Worm (Caenorhabditis elegans) whole organism, L3 larva: ENCODE data around the gene C27D8.4.

Experiments
- R02D3.7 ChIP-seq: fragments of 150-350 bp; optimal IDR thresholded peaks from 2 replicates; lab custom pipeline; 2014; ENCODE audit warnings: missing biosample characterization, missing genetic modification characterization
- ZK546.5 ChIP-seq: sonication (generic microtip); optimal IDR thresholded peaks from 2 replicates; lab custom pipeline; 2017; ENCODE audit warnings: missing biosample characterization, missing genetic modification characterization
- aly-2 ChIP-seq: fragments of 150-350 bp; optimal IDR thresholded peaks from 2 replicates; lab custom pipeline; 2014; ENCODE audit warnings: missing biosample characterization, missing genetic modification characterization
- ama-1 ChIP-seq: fragments of 150-350 bp; optimal IDR thresholded peaks from 2 replicates; lab custom pipeline; 2018
- ceh-16 ChIP-seq: sonication (generic microtip); optimal IDR thresholded peaks from 2 replicates; lab custom pipeline; 2017; ENCODE audit warnings: missing biosample characterization, missing genetic modification characterization
- ceh-82 ChIP-seq: fragments of 150-350 bp; optimal IDR thresholded peaks from 2 replicates; lab custom pipeline; 2014; ENCODE audit warnings: missing biosample characterization, missing genetic modification characterization
- ceh-9 ChIP-seq: sonication (generic microtip); optimal IDR thresholded peaks from 2 replicates; lab custom pipeline; 2018; ENCODE audit warnings: missing biosample characterization, missing genetic modification characterization
- egl-27 ChIP-seq: sonication (generic microtip); optimal IDR thresholded peaks from 4 replicates; lab custom pipeline; 2017; ENCODE audit warnings: missing biosample characterization, missing genetic modification reagents, missing genetic modification characterization
- egl-5 ChIP-seq: fragments of 150-350 bp; optimal IDR thresholded peaks from 2 replicates; lab custom pipeline; 2017; ENCODE audit warnings: missing biosample characterization, missing genetic modification reagents, missing genetic modification characterization, inconsistent platforms
- elt-1 ChIP-seq: fragments of 150-350 bp; optimal IDR thresholded peaks from 2 replicates; lab custom pipeline; 2014; ENCODE audit warnings: missing biosample characterization, missing genetic modification characterization
- elt-2 ChIP-seq: sonication (generic microtip); optimal IDR thresholded peaks from 2 replicates; lab custom pipeline; 2016; ENCODE audit warnings: missing genetic modification reagents, mild to moderate bottlenecking, missing genetic modification characterization, missing compliant biosample characterization
- elt-3 ChIP-seq, 3 experiments: fragments of 150-350 bp in 1 of 3; sonication (generic microtip) in 2 of 3; optimal IDR thresholded peaks; 2 replicates in 2 of 3; 4 replicates in 1 of 3; lab custom pipeline; 2014 to 2017; ENCODE audit warnings: missing biosample characterization in 3 of 3, missing genetic modification characterization in 3 of 3
- fkh-10 ChIP-seq: sonication (generic microtip); optimal IDR thresholded peaks from 2 replicates; lab custom pipeline; 2017; ENCODE audit warnings: missing biosample characterization, missing genetic modification reagents, missing genetic modification characterization
- jun-1 ChIP-seq: fragments of 150-350 bp; optimal IDR thresholded peaks from 2 replicates; lab custom pipeline; 2014; ENCODE audit warnings: missing biosample characterization, missing genetic modification reagents, missing genetic modification characterization
- lin-39 ChIP-seq: fragments of 150-350 bp; optimal IDR thresholded peaks from 2 replicates; lab custom pipeline; 2018; ENCODE audit warnings: missing biosample characterization, missing genetic modification reagents, missing genetic modification characterization
- mdl-1 ChIP-seq: fragments of 150-350 bp; optimal IDR thresholded peaks from 2 replicates; lab custom pipeline; 2014; ENCODE audit warnings: missing biosample characterization, missing genetic modification characterization
- nfya-1 ChIP-seq: sonication (generic microtip); optimal IDR thresholded peaks from 2 replicates; lab custom pipeline; 2017; ENCODE audit warnings: missing genetic modification characterization, mild to moderate bottlenecking, missing compliant biosample characterization, antibody characterized with exemption, moderate library complexity; ENCODE audit not compliant: insufficient read depth
- nhr-11 ChIP-seq: fragments of 150-350 bp; optimal IDR thresholded peaks from 2 replicates; lab custom pipeline; 2014; ENCODE audit warnings: missing biosample characterization, missing genetic modification characterization
- nhr-237 ChIP-seq: fragments of 150-350 bp; optimal IDR thresholded peaks from 2 replicates; lab custom pipeline; 2014; ENCODE audit warnings: missing biosample characterization, missing genetic modification characterization
- nhr-25 ChIP-seq: sonication (generic microtip); optimal IDR thresholded peaks from 2 replicates; lab custom pipeline; 2017; ENCODE audit warnings: missing biosample characterization, missing genetic modification characterization
- nhr-43 ChIP-seq: sonication (generic microtip); optimal IDR thresholded peaks from 2 replicates; lab custom pipeline; 2016; ENCODE audit warnings: mild to moderate bottlenecking, missing genetic modification characterization, missing compliant biosample characterization; ENCODE audit not compliant: poor library complexity, severe bottlenecking
- nhr-76 ChIP-seq: fragments of 150-350 bp; sonication (generic microtip); optimal IDR thresholded peaks from 5 replicates; lab custom pipeline; 2014; ENCODE audit warnings: missing biosample characterization, missing genetic modification characterization
- pha-4 ChIP-seq: fragments of 150-350 bp; optimal IDR thresholded peaks from 2 replicates; lab custom pipeline; 2014; ENCODE audit warnings: missing biosample characterization, missing genetic modification reagents, missing genetic modification characterization
- pqm-1 ChIP-seq: fragments of 150-350 bp; optimal IDR thresholded peaks from 2 replicates; lab custom pipeline; 2017; ENCODE audit warnings: missing biosample characterization, missing genetic modification characterization, inconsistent platforms
- sea-2 ChIP-seq: fragments of 150-350 bp; sonication (generic microtip); optimal IDR thresholded peaks from 4 replicates; lab custom pipeline; 2014; ENCODE audit warnings: missing biosample characterization, missing genetic modification reagents, missing genetic modification characterization
- skn-1 ChIP-seq: fragments of 150-350 bp; optimal IDR thresholded peaks from 2 replicates; lab custom pipeline; 2014; ENCODE audit warnings: missing biosample characterization, missing genetic modification characterization
- snpc-4 ChIP-seq: fragments of 150-350 bp; optimal IDR thresholded peaks from 2 replicates; lab custom pipeline; 2014; ENCODE audit warnings: missing biosample characterization, missing genetic modification characterization
- tbx-2 ChIP-seq: sonication (generic microtip); optimal IDR thresholded peaks from 2 replicates; lab custom pipeline; 2016; ENCODE audit warnings: mild to moderate bottlenecking, missing genetic modification characterization, missing compliant biosample characterization
- zag-1 ChIP-seq: fragments of 150-350 bp; optimal IDR thresholded peaks from 2 replicates; lab custom pipeline; 2014; ENCODE audit warnings: missing biosample characterization, missing genetic modification characterization
- ztf-4 ChIP-seq: fragments of 150-350 bp; optimal IDR thresholded peaks from 2 replicates; lab custom pipeline; 2014; ENCODE audit warnings: missing biosample characterization, missing genetic modification characterization

Gene C27D8.4

DNA sequence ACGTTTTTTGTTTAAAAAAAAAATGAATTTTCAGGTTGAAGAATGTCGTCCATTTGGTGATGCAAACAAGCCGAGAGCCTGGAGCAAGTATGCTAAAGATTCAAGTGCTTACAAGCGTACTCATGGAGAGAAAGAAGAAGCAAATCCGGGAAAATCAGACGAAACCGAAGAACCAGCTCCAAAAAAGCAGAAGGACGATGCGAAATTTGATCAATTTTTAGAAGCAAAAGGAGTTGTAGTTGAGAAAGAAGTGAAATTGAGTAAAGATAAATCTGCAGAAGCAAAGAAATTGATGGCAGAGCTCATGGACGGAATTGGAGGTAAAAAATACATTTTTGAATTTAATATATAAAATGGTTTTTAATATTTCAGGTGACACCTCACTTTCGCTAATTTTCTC is 21.3 kb downstream of the C27D8.4 start:
- TF ChIP-seq sea-2 (GFP tag; lab: Kevin White, UChicago) (no peak), nhr-25 (tag; lab: Kevin White, UChicago) (no peak), nhr-237 (no peak), egl-5 (tag; lab: Kevin White, UChicago) (no peak), R02D3.7 (no peak), tbx-2 (no peak), ama-1 (no peak), egl-27 (tag; lab: Kevin White, UChicago) (no peak)

DNA sequence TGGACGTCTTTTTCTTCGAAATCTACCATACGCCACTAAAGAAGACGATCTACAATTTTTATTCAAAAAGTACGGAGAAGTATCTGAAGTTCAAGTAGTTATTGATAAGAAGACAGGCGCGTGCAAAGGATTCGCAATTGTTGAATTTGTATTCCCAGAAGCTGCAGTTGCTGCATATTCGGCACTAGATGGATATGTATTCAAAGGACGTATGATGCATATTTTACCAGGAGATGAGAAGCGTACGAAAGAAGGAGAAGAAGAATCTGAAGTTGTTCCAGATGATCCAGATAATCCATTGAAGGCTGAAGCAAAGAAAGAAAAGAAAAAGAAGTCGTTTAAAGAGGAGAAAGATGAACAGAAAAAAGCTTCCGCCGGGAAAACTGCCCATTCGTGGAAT is 22.0 kb downstream of the C27D8.4 start:
- no peak for TF ChIP-seq jun-1 (tag; lab: Kevin White, UChicago)
- TF ChIP-seq egl-27 (tag; lab: Kevin White, UChicago): no peak
- no peak for TF ChIP-seq elt-1 (tag; lab: Kevin White, UChicago)
- no peak for TF ChIP-seq fkh-10 (GFP tag; lab: Kevin White, UChicago)
- no peak for TF ChIP-seq zag-1 (tag; lab: Kevin White, UChicago)
- TF ChIP-seq, all 47 proteins: peak for 0

DNA sequence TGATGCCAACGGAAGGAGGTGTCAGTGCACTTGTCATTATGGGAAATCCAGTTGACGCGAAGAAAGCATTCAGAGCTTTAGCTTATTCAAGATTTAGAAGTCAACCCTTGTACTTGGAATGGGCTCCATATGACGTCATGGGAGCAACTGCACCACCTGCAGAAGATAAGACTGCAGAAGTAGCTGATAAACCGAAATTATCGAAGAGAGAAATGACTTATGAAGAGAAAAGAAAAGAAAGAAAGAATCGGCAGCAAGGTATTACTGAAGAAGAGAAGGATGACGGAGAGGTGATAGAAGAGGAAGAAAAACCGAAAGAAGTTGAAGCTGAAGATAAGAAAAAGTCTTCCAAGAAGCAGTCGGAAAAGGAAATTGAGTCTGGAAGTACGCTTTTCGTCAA is 24.3 kb downstream of the C27D8.4 start:
- TF ChIP-seq pqm-1 (tag; lab: Kevin White, UChicago): peak; percentile 13
- TF ChIP-seq nhr-76 (tag; lab: Kevin White, UChicago): no peak
- peak; percentile 70 for TF ChIP-seq elt-2 (tag; lab: Kevin White, UChicago)

DNA sequence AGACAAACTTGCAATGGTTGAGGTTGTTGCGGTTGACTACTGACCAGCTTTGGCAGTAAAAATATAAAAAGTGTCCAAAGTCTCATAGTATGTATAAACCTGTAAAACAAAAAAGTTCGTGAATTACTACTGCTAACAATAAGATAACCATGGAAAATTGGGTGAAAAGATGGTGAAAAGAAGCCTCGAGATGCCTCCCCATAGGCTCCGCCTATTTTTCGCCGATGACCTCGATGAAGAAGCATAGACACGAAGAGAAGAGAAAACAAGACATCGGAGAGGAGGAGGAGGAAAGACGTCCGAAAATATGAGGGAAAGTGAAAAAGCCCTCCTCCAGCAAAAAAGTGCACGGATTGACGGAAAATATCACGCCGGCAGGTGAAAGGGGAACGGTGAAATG is 37.5 kb downstream of the C27D8.4 start, which contains the start of gene T23F6.5:
Gene T23F6.5 (minus strand): TSS at position 101 of the 400 bp plus-strand sequence.
- TF ChIP-seq elt-3 (tag; optimal IDR thresholded peaks at IDR 0.05; lab: Kevin White, UChicago): no peak
- no peak for TF ChIP-seq mdl-1 (tag; lab: Kevin White, UChicago)
- TF ChIP-seq nhr-76 (tag; lab: Kevin White, UChicago): no peak
- TF ChIP-seq pqm-1 (tag; lab: Kevin White, UChicago): no peak
- TF ChIP-seq tbx-2: no peak
- no peak for TF ChIP-seq elt-1 (tag; lab: Kevin White, UChicago)
- no peak for TF ChIP-seq aly-2 (tag; lab: Kevin White, UChicago)
- no peak for TF ChIP-seq ZK546.5
- no peak for TF ChIP-seq ama-1
- no peak for TF ChIP-seq nfya-1 (tag; lab: Kevin White, UChicago)
- TF ChIP-seq fkh-10 (GFP tag; lab: Kevin White, UChicago): no peak
- no peak for TF ChIP-seq zag-1 (tag; lab: Kevin White, UChicago)
- no peak for TF ChIP-seq pha-4 (tag; lab: Kevin White, UChicago)
- TF ChIP-seq ceh-9 (tag; lab: Kevin White, UChicago): no peak
- no peak for TF ChIP-seq ceh-16
- TF ChIP-seq nhr-11 (tag; lab: Kevin White, UChicago): no peak
- no peak for TF ChIP-seq nhr-43 (tag; lab: Kevin White, UChicago)
- TF ChIP-seq ztf-4 (tag; lab: Kevin White, UChicago): no peak
- TF ChIP-seq snpc-4 (tag; lab: Kevin White, UChicago): no peak

DNA sequence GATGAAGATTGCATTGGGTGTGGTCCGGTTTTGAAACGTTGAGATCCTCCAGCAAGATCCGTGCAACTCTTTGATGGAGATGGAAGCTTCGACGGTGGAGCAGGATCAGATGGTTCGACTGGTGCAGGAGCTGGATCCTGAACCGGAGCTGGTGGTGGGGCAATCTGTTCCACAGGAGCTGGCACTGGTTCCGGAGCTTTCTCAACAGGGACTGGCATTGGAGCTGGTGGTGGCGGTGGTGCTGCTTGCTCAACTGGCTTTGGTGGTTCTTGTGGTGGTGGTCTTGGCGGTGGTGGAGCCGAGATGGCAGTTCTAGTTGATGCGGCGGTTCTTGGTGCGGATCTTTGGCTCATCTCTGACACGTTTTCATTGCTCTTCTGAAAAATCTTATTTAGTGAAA is 39.8 kb downstream of the C27D8.4 start:
- TF ChIP-seq skn-1 (tag; lab: Kevin White, UChicago): no peak

DNA sequence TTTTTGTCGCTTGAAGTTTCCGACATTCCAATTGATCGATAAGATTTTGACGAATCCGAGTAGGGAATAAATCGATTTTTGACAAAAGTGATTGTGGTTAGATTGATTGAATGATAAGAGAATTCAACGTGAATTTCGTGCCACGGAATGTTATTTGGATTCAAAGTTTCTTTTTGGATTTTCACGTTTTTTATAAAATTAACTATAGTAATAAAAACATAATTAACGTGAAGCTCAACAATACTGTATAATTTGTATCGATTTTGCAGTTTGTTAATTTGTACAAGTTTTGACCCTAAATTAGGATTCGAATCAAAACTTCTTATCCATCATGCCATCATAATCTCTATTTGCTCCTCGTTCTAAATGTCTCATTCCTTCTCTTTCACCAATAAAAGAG is 40.8 kb downstream of the C27D8.4 start, which contains the start of gene C36H8.1:
Gene C36H8.1 (minus strand): TSS at position 101 of the 400 bp plus-strand sequence.
- TF ChIP-seq ceh-82: no peak

DNA sequence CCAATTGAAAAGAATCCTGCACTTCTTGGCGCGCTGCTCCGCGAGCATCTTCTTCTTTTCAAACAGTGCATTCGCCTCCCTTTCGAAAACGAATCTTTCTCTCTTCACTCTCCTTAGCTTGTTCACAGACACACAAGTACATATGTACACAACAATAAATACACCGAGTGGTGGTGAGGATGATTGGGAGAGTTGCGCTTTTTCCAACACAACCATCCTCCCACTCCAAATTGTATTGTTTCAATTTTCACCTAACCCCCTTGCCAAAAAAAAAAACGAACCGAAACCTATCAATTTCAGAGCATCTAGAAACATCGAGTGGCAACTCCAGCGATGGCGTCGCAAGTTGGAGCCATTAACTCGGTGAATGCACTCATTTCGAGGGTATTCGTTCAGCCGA is 42.4 kb downstream of the C27D8.4 start, which contains the start of gene inx-6:
Gene inx-6 (plus strand): TSS at position 301 of the 400 bp plus-strand sequence.
- TF ChIP-seq lin-39 (tag; lab: Kevin White, UChicago): no peak
- TF ChIP-seq pha-4 (tag; lab: Kevin White, UChicago): peak; percentile 47
